Fruit fly (Drosophila melanogaster): ENCODE data around the gene Nemp.

The Nemp gene

dm6 chrX:16637106-16637590 is 17.7 kb downstream of the Nemp start, which contains the start of gene Rok (continued):
- no peak for TF ChIP-seq Rx (GFP tag; IDR thresholded peaks at IDR 0.05)
- TF ChIP-seq CG9727 (GFP tag; optimal IDR thresholded peaks at IDR 0.05), result no peak
- TF ChIP-seq CG13894 (tag; optimal IDR thresholded peaks at IDR 0.05), result no peak
- TF ChIP-seq bowl (GFP tag; IDR thresholded peaks at IDR 0.05), result no peak
- TF ChIP-seq CG1233 (GFP tag; optimal IDR thresholded peaks at IDR 0.05), result no peak
- TF ChIP-seq stwl (tag; optimal IDR thresholded peaks at IDR 0.05), result peak; percentile 27
- TF ChIP-seq CG17829 (tag; optimal IDR thresholded peaks at IDR 0.05), result no peak
- TF ChIP-seq ems (GFP tag; optimal IDR thresholded peaks at IDR 0.05), result no peak
- TF ChIP-seq CG8290 (GFP tag; optimal IDR thresholded peaks at IDR 0.05), result no peak
- TF ChIP-seq CG8290 (tag; optimal IDR thresholded peaks at IDR 0.05), result peak in 1 of 2 experiments; percentile 38
- no peak for TF ChIP-seq CG15696 (tag; optimal IDR thresholded peaks at IDR 0.05)
- no peak for TF ChIP-seq phol (tag; optimal IDR thresholded peaks at IDR 0.05)
- TF ChIP-seq vvl (GFP tag; IDR thresholded peaks at IDR 0.05), result no peak; the same call in 1 of the 2 replicates
- no peak for TF ChIP-seq gce (GFP tag; IDR thresholded peaks at IDR 0.05)
- no peak for TF ChIP-seq ERR (GFP tag; optimal IDR thresholded peaks at IDR 0.05)
- TF ChIP-seq shn (GFP tag; optimal IDR thresholded peaks at IDR 0.05), result no peak
- peak; percentile 87 for TF ChIP-seq hb (GFP tag; IDR thresholded peaks at IDR 0.05; ENCODE audit: partially characterized antibody)
- no peak for TF ChIP-seq yki (optimal IDR thresholded peaks at IDR 0.05)
- no peak for TF ChIP-seq sens-2 (GFP tag; IDR thresholded peaks at IDR 0.05)
- no peak for TF ChIP-seq CG17361 (GFP tag; IDR thresholded peaks at IDR 0.05)
- TF ChIP-seq D19A (tag; optimal IDR thresholded peaks at IDR 0.05), result no peak
- TF ChIP-seq dimm (GFP tag; IDR thresholded peaks at IDR 0.05), result no peak
- TF ChIP-seq chif (GFP tag; optimal IDR thresholded peaks at IDR 0.05), result no peak
- no peak for TF ChIP-seq H15 (GFP tag; IDR thresholded peaks at IDR 0.05)
- TF ChIP-seq trem (tag; optimal IDR thresholded peaks at IDR 0.05), result no peak
- TF ChIP-seq CG15269 (tag; optimal IDR thresholded peaks at IDR 0.05), result no peak
- TF ChIP-seq HLH4C (GFP tag; IDR thresholded peaks at IDR 0.05; ENCODE audit: partially characterized antibody), result peak; percentile 79; the same call in 2 of the 3 replicates
- TF ChIP-seq CG13424 (tag; optimal IDR thresholded peaks at IDR 0.05), result no peak
- no peak for TF ChIP-seq h (optimal IDR thresholded peaks at IDR 0.05)
- no peak for TF ChIP-seq CG18262 (tag; optimal IDR thresholded peaks at IDR 0.05)
- TF ChIP-seq cato (GFP tag; optimal IDR thresholded peaks at IDR 0.05; ENCODE audit: borderline replicate concordance), result no peak
- TF ChIP-seq zfh2 (GFP tag; optimal IDR thresholded peaks at IDR 0.05), result no peak
- TF ChIP-seq psq (GFP tag; optimal IDR thresholded peaks at IDR 0.05), result no peak
- no peak for TF ChIP-seq CG10959 (GFP tag; IDR thresholded peaks at IDR 0.05)
- TF ChIP-seq E2f1 (GFP tag; IDR thresholded peaks at IDR 0.05), result no peak
- TF ChIP-seq so (GFP tag; IDR thresholded peaks at IDR 0.05), result no peak
- TF ChIP-seq CG18011 (GFP tag; optimal IDR thresholded peaks at IDR 0.05), result no peak
- peak; percentile 49 for TF ChIP-seq Ets65A (GFP tag)
- TF ChIP-seq grau (tag; optimal IDR thresholded peaks at IDR 0.05), result no peak
- no peak for TF ChIP-seq Camta (GFP tag; optimal IDR thresholded peaks at IDR 0.05)
- TF ChIP-seq ftz-f1 (GFP tag; optimal IDR thresholded peaks at IDR 0.05), result no peak
- TF ChIP-seq lov (optimal IDR thresholded peaks at IDR 0.05), result no peak
- TF ChIP-seq lov (GFP tag; IDR thresholded peaks at IDR 0.05), result no peak
- TF ChIP-seq Lpt (GFP tag; optimal IDR thresholded peaks at IDR 0.05), result no peak
- no peak for TF ChIP-seq CG1529 (GFP tag; optimal IDR thresholded peaks at IDR 0.05)
- 0 out of 2 replicates have a peak, but pooled peaks have one; percentile 34 for TF ChIP-seq ato (GFP tag; IDR thresholded peaks at IDR 0.05; ENCODE audit: partially characterized antibody)
- TF ChIP-seq ab (GFP tag; optimal IDR thresholded peaks at IDR 0.05), result no peak
- no peak for TF ChIP-seq CG13775 (GFP tag; optimal IDR thresholded peaks at IDR 0.05)
- no peak for TF ChIP-seq CG8924 (tag; optimal IDR thresholded peaks at IDR 0.05)
- TF ChIP-seq pan (optimal IDR thresholded peaks at IDR 0.05), result no peak
- no peak for TF ChIP-seq pan (GFP tag; optimal IDR thresholded peaks at IDR 0.05 in 1 of 2, IDR thresholded peaks at IDR 0.05 in 1 of 2)
- TF ChIP-seq CG15601 (tag; optimal IDR thresholded peaks at IDR 0.05), result no peak
- TF ChIP-seq fd3F (GFP tag; optimal IDR thresholded peaks at IDR 0.05), result no peak
- no peak for TF ChIP-seq bigmax (GFP tag; optimal IDR thresholded peaks at IDR 0.05)

Measured in whole organism, embryonic.